Worm (Caenorhabditis elegans) whole organism, dauer: ENCODE results near the gene Y39A1A.9.

ENCODE experiments used
- unc-62 ChIP-seq: sonication (generic microtip); optimal IDR thresholded peaks from 2 replicates; lab custom pipeline; 2017; ENCODE audit warnings: missing biosample characterization, missing genetic modification reagents, missing genetic modification characterization

Y39A1A.9 gene

DNA sequence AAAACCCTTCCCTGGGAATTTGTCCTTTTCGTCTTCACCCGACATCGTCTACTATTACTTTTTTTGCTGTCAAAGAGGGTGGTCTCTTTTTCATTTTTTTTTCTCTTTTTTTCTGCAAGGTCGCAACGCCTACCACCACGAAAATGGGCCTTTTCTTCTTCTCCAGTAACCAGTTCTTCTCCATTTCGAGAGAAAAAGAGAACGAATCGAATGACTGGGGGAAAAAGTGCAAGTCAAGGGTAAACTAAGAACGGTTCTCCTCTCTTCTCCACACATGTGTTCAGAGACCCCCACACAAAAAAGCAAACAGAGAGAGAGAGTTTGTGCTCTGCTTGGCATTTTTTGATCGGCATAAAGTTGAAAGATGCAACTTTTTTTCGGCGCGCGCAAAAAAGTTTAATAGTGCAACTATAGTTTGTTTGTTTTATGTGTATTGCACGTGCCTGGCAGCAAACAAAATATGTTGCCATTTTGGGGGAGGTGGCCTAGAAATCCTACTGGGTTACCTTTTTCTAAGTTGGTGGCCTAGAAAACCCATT is 3.3 kb upstream of the Y39A1A.9 start:
- TF ChIP-seq unc-62 (GFP tag; lab: Kevin White, UChicago): no peak

- no peak for TF ChIP-seq unc-62 (GFP tag; lab: Kevin White, UChicago)
Observed at ce11 chrIII:10634576-10634975, 1.3 kb upstream of the Y39A1A.9 start.

ce11 chrIII:10634034-10634433 is 733 bp upstream of the Y39A1A.9 start:
- no peak for TF ChIP-seq unc-62 (GFP tag; lab: Kevin White, UChicago)

ce11 chrIII:10632590-10633402 is 505 bp downstream of the Y39A1A.9 start, which contains the start of gene Y39A1A.10:
Gene Y39A1A.10 (plus strand): TSS chrIII:10632728.
- TF ChIP-seq unc-62 (GFP tag; lab: Kevin White, UChicago): no peak

DNA sequence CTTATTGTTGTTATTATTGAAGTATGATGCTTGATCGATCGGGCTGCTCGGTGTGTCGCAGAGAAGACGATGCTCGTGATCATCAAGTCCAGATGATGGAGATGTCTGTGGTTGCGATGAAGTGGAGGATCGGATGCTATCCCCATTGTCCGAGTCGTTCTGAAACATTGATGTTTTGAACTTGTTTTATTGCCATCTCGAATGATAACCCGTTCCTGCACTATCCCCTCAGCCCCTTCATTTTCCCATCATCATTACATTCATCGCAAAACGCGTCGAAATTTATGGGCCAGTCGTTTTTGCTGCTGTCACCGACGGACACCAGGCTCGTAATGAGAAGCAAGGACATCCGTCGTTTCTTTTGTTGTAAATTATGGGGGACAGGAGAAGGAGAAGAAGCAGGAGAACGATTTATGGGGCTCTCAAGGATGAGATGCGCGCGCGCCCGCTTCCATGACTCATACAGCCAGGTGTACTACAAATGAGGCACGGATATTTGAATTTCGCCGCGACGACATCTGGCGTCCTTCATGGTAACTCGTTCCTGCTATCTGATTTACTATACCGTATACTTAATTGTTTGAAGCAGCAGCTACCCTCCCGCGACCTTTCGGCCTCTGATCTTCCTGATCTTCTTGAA is 1.3 kb downstream of the Y39A1A.9 start:
- TF ChIP-seq unc-62 (GFP tag; lab: Kevin White, UChicago): no peak

DNA sequence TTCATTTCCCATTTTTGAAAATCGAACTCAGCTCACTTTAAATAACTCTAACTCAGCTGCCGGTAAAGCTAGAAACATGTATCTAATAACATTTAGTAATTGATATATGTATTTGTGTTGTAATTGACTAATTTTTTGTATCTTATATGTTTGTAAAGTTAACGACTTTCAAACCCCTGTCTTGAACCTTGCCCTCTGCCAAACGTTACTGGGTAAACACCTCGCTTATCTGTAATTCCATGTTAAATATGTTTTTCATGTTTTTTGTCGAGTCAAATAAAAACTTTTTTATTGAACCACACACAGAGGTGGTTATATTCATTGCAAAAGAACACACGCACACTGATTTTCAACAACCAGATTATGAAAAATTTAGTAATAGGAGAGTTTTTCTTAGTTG is 3.5 kb downstream of the Y39A1A.9 start:
- no peak for TF ChIP-seq unc-62 (GFP tag; lab: Kevin White, UChicago)

DNA sequence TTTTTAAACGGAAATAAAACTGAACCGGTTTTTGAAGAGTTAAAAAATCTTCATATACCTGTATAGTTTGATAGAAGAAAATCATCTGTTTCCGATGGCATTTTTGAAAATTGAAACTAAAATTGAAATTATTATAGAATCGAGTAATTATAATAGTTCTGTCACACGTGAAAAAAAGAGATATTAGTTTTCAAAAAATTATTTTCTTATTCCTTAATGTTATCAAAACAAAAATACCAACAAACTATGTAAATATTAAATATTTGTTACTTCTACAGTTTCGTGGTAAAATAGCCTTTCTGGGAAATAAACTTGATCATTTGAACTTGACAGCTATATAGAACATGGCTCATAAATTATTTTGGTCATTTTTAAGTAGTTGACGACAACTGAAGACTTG is 4.3 kb downstream of the Y39A1A.9 start, which contains the start of gene swt-4:
Gene swt-4 (minus strand): TSS at position 101 of the 400 bp plus-strand sequence.
- TF ChIP-seq unc-62 (GFP tag; lab: Kevin White, UChicago): no peak

DNA sequence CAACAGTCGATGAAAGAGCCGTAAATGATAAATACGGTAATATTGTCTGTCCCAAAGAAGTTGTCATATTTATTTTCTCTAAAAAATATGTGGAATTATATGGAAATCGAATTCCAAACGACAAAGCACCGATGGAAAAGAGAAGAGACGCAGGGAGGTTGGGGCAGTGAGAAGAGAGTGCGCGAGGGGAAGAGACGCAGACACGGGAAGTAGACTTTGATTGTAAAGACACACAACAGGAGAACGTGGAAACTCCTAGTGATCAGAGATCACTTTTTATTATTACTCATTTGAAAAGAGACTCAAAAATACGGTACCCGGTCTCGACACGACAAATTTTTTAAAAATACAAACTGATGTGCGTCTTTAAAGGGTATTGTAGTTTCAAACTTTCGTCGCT is 4.9 kb downstream of the Y39A1A.9 start:
- no peak for TF ChIP-seq unc-62 (GFP tag; lab: Kevin White, UChicago)

- TF ChIP-seq unc-62 (GFP tag; lab: Kevin White, UChicago): no peak
Observed at ce11 chrIII:10624564-10624963, 8.7 kb downstream of the Y39A1A.9 start.

DNA sequence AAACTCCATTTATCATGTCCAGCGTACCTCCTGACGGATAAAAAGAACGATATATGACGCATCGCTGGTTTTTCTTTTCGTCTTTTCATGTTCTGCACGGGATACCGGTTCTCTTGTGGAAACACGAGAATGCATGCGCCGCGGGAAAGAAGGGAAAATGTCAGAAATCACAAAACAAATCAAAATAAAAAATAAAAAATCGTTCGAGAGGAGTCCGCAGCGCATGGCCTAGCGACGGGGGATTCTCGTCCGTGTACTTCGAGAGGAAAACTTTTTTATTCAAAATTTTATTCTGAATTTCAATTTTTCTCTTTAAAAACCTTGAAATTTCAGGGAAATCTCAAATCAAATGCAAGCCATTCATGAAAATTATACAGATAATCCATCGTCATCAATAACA is 12.1 kb downstream of the Y39A1A.9 start, which contains the start of the genes lron-10 and hpr-9:
Gene lron-10 (minus strand): TSS at position 162 of the 400 bp plus-strand sequence.
Gene hpr-9 (plus strand): TSS at position 344 of the 400 bp plus-strand sequence.
- no peak for TF ChIP-seq unc-62 (GFP tag; lab: Kevin White, UChicago)

ce11 chrIII:10615166-10615565 is 18.1 kb downstream of the Y39A1A.9 start, which contains the start of gene mrpl-22:
Gene mrpl-22 (plus strand): TSS chrIII:10615466.
- TF ChIP-seq unc-62 (GFP tag; lab: Kevin White, UChicago): no peak

DNA sequence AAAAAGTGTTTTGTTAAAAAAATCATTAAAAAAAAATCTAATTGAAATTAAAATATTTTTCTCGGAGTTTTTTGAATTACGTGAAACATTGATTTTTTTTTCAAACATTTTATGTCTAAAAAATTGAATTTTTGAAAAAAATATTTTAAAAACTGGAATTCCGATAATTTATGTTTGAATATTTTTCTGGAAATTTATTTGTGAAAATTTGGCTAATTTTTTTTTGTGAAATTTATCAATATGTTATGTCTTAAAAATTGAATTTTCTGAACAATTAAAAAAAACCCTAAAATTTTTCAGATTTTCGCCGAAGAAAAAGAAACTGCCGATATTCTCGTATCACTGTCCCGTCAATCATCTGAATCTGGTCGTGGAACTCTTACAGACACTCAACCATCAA is 21.0 kb downstream of the Y39A1A.9 start, which contains the start of gene Y39A1A.24:
Gene Y39A1A.24 (plus strand): TSS at position 301 of the 400 bp plus-strand sequence.
- TF ChIP-seq unc-62 (GFP tag; lab: Kevin White, UChicago): no peak

- TF ChIP-seq unc-62 (GFP tag; lab: Kevin White, UChicago): no peak
Observed at ce11 chrIII:10608161-10608560, 25.1 kb downstream of the Y39A1A.9 start.

DNA sequence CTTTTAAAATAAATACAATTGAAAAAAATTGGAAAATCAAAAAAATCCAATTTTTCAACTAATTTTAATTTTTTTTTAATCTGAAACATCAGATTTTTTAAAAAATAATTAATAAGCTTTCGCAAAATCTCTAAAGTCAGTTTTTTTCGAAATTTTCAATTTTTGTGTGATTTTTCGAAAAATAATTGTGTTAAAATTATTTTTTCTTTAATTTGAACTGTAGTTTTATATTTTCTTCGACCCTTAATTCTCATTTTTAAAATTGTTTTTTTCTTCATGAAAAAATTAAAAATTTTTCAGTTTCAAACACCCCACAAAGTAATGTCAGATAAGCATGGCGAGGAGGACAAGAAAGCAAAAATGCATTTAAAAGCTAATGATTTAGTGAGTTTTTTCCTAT is 28.3 kb downstream of the Y39A1A.9 start, which contains the start of gene rabx-5:
Gene rabx-5 (plus strand): TSS at position 301 of the 400 bp plus-strand sequence.
- no peak for TF ChIP-seq unc-62 (GFP tag; lab: Kevin White, UChicago)

ce11 chrIII:10604325-10604724 is 29.0 kb downstream of the Y39A1A.9 start:
- no peak for TF ChIP-seq unc-62 (GFP tag; lab: Kevin White, UChicago)

- TF ChIP-seq unc-62 (GFP tag; lab: Kevin White, UChicago): no peak
Observed at ce11 chrIII:10603248-10603647, 30.1 kb downstream of the Y39A1A.9 start, which contains the start of gene Y39A1A.2. Gene Y39A1A.2 (minus strand): TSS chrIII:10603566.
